Fruit fly (Drosophila melanogaster): Measurements from ENCODE around the gene His4r.

The His4r gene

DNA sequence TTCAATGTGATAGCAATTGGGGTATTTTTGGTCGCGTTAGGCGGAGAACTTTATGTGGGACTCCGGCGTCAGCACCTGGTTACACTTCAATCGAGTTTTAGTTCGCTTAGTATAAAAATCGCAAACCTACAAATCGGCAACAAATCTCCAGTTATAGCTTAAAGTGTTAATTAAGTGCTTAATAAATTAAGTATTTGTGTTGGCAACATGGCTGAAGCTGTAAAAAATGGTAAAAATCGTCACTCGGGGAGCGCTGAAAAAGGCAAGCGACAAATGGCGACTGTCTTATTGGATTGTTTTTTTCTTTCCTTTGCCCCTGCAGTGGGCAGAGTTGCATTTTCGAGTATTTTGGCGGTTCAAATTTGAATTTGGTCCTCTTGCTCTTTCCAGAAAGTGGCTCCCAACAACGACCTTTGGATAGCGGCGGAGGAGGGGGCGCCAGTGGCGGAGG, 33.8 kb downstream of the His4r start, which contains the start of gene Hexim (continued):
- no peak for TF ChIP-seq CG11456 (GFP tag; IDR thresholded peaks at IDR 0.05)
- TF ChIP-seq TFAM (GFP tag; optimal IDR thresholded peaks at IDR 0.05): no peak
- TF ChIP-seq bcd (GFP tag; optimal IDR thresholded peaks at IDR 0.05): no peak
- TF ChIP-seq bbx (GFP tag; IDR thresholded peaks at IDR 0.05; ENCODE audit: partially characterized antibody): no peak
- no peak for TF ChIP-seq CG13775 (GFP tag; optimal IDR thresholded peaks at IDR 0.05)
- TF ChIP-seq CG7556 (GFP tag; optimal IDR thresholded peaks at IDR 0.05): no peak
- no peak for TF ChIP-seq sr (GFP tag; IDR thresholded peaks at IDR 0.05)
- no peak for TF ChIP-seq CG7987 (GFP tag; optimal IDR thresholded peaks at IDR 0.05)
- TF ChIP-seq CG1602 (GFP tag; optimal IDR thresholded peaks at IDR 0.05): no peak
- no peak for TF ChIP-seq ttk (GFP tag; IDR thresholded peaks at IDR 0.05)
- TF ChIP-seq kni (GFP tag; optimal IDR thresholded peaks at IDR 0.05): peak; percentile 9
- TF ChIP-seq CG4820 (GFP tag; optimal IDR thresholded peaks at IDR 0.05): no peak
- no peak for TF ChIP-seq hbn (GFP tag; IDR thresholded peaks at IDR 0.05; ENCODE audit: partially characterized antibody)
- no peak for TF ChIP-seq sqz (GFP tag; optimal IDR thresholded peaks at IDR 0.05)
- TF ChIP-seq Doc2 (GFP tag; IDR thresholded peaks at IDR 0.05): no peak
- peak; percentile 98 for TF ChIP-seq E2f2 (GFP tag; IDR thresholded peaks at IDR 0.05)
- no peak for TF ChIP-seq NfI (GFP tag; optimal IDR thresholded peaks at IDR 0.05)
- TF ChIP-seq CG6683 (GFP tag; optimal IDR thresholded peaks at IDR 0.05): no peak
- TF ChIP-seq CG17186 (GFP tag; optimal IDR thresholded peaks at IDR 0.05): peak; percentile 21
- peak; percentile 90 for TF ChIP-seq Sin3A (optimal IDR thresholded peaks at IDR 0.05)
- TF ChIP-seq exex (tag; optimal IDR thresholded peaks at IDR 0.05): no peak
- no peak for TF ChIP-seq CG8290 (GFP tag; optimal IDR thresholded peaks at IDR 0.05)
- TF ChIP-seq CG8290 (tag; optimal IDR thresholded peaks at IDR 0.05): no peak
- no peak for TF ChIP-seq CG12769 (tag; optimal IDR thresholded peaks at IDR 0.05)
- no peak for TF ChIP-seq CG7928 (GFP tag; optimal IDR thresholded peaks at IDR 0.05)
- TF ChIP-seq Myb (GFP tag; optimal IDR thresholded peaks at IDR 0.05): peak; percentile 59
- TF ChIP-seq CG18599 (GFP tag; optimal IDR thresholded peaks at IDR 0.05): no peak
- no peak for TF ChIP-seq CG18476 (GFP tag; optimal IDR thresholded peaks at IDR 0.05)
- no peak for TF ChIP-seq CG10321 (GFP tag; IDR thresholded peaks at IDR 0.05)
- no peak for TF ChIP-seq gce (GFP tag; IDR thresholded peaks at IDR 0.05)
- no peak for TF ChIP-seq lola (GFP tag; optimal IDR thresholded peaks at IDR 0.05)
- no peak for TF ChIP-seq CG1792 (GFP tag; optimal IDR thresholded peaks at IDR 0.05)
- TF ChIP-seq MTF-1 (GFP tag; optimal IDR thresholded peaks at IDR 0.05; ENCODE audit: borderline replicate concordance): no peak
- no peak for TF ChIP-seq pfk (GFP tag; optimal IDR thresholded peaks at IDR 0.05)
- TF ChIP-seq dmrt99B (tag; optimal IDR thresholded peaks at IDR 0.05): no peak
- no peak for TF ChIP-seq GATAe (GFP tag; conservative IDR thresholded peaks at IDR 0.05)
- TF ChIP-seq CG18011 (GFP tag; optimal IDR thresholded peaks at IDR 0.05): no peak
- TF ChIP-seq Max (GFP tag; optimal IDR thresholded peaks at IDR 0.05): no peak
- TF ChIP-seq CG10979 (tag; optimal IDR thresholded peaks at IDR 0.05): peak; percentile 0
- no peak for TF ChIP-seq CG11093 (GFP tag; IDR thresholded peaks at IDR 0.05)
- peak; percentile 89 for TF ChIP-seq Elba2 (GFP tag; optimal IDR thresholded peaks at IDR 0.05)
- TF ChIP-seq phol (tag; optimal IDR thresholded peaks at IDR 0.05): peak; percentile 95
- no peak for TF ChIP-seq bowl (GFP tag; IDR thresholded peaks at IDR 0.05)
- no peak for TF ChIP-seq slbo (GFP tag; IDR thresholded peaks at IDR 0.05)
- TF ChIP-seq Meics (GFP tag; optimal IDR thresholded peaks at IDR 0.05): no peak
- TF ChIP-seq nerfin-1 (tag; optimal IDR thresholded peaks at IDR 0.05): peak; percentile 27
- no peak for TF ChIP-seq CG17328 (GFP tag; IDR thresholded peaks at IDR 0.05)
- TF ChIP-seq prd (optimal IDR thresholded peaks at IDR 0.05): no peak
- TF ChIP-seq prd (GFP tag; IDR thresholded peaks at IDR 0.05): no peak
- TF ChIP-seq CG30403 (GFP tag; optimal IDR thresholded peaks at IDR 0.05): no peak
- TF ChIP-seq row (GFP tag; IDR thresholded peaks at IDR 0.05): no peak
- TF ChIP-seq schlank (tag; optimal IDR thresholded peaks at IDR 0.05): no peak
